Fruit fly (Drosophila melanogaster): Measurements from ENCODE around the gene Mgat2.

Gene Mgat2

dm6 chr3R:30046029-30047001, 24.3 kb upstream of the Mgat2 start, which contains the start of the genes RpL32 and CG7943:
RpL32 (minus strand) TSS chr3R:30046161.
CG7943 (plus strand) TSS chr3R:30046470.
- peak; percentile 97 for TF ChIP-seq sob (GFP tag; IDR thresholded peaks at IDR 0.05)
- peak; percentile 67 for TF ChIP-seq CTCF (GFP tag; optimal IDR thresholded peaks at IDR 0.05)
- TF ChIP-seq Xrp1 (GFP tag; IDR thresholded peaks at IDR 0.05), result peak; percentile 94
- TF ChIP-seq CG8290 (GFP tag; optimal IDR thresholded peaks at IDR 0.05), result peak; percentile 91
- TF ChIP-seq CG8290 (tag; optimal IDR thresholded peaks at IDR 0.05), result peak in 1 of 2 experiments; percentile 95
- peak; percentile 89 for TF ChIP-seq ham (GFP tag; IDR thresholded peaks at IDR 0.05)
- TF ChIP-seq gce (GFP tag; IDR thresholded peaks at IDR 0.05), result peak; percentile 79
- peak; percentile 90 for TF ChIP-seq en (GFP tag; optimal IDR thresholded peaks at IDR 0.05)
- peak; percentile 64 for TF ChIP-seq Lhr (GFP tag; optimal IDR thresholded peaks at IDR 0.05)
- peak; percentile 97 for TF ChIP-seq Side (GFP tag; optimal IDR thresholded peaks at IDR 0.05)
- TF ChIP-seq yki (optimal IDR thresholded peaks at IDR 0.05), result no peak
- peak; percentile 92 for TF ChIP-seq ap (GFP tag; IDR thresholded peaks at IDR 0.05)
- TF ChIP-seq NC2β (GFP tag; optimal IDR thresholded peaks at IDR 0.05), result peak; percentile 98
- peak; percentile 81 for TF ChIP-seq bigmax (GFP tag; optimal IDR thresholded peaks at IDR 0.05)
- peak; percentile 93 for TF ChIP-seq CG17829 (tag; optimal IDR thresholded peaks at IDR 0.05)
- peak; percentile 100 for TF ChIP-seq CG7963 (GFP tag; IDR thresholded peaks at IDR 0.05; ENCODE audit: partially characterized antibody)
- TF ChIP-seq Elba2 (GFP tag; optimal IDR thresholded peaks at IDR 0.05), result peak; percentile 34
- TF ChIP-seq CG4282 (GFP tag; optimal IDR thresholded peaks at IDR 0.05), result peak; percentile 94
- peak; percentile 97 for TF ChIP-seq Max (GFP tag; optimal IDR thresholded peaks at IDR 0.05)
- peak; percentile 95 for TF ChIP-seq Ptx1 (GFP tag; IDR thresholded peaks at IDR 0.05)
- peak; percentile 86 for TF ChIP-seq CG1233 (GFP tag; optimal IDR thresholded peaks at IDR 0.05)
- peak; percentile 92 for TF ChIP-seq gsb (GFP tag; IDR thresholded peaks at IDR 0.05)
- TF ChIP-seq CG7372 (GFP tag; IDR thresholded peaks at IDR 0.05), result peak; percentile 94
- TF ChIP-seq fd96Cb (tag; optimal IDR thresholded peaks at IDR 0.05), result peak; percentile 88
- peak; percentile 77 for TF ChIP-seq CG18011 (GFP tag; optimal IDR thresholded peaks at IDR 0.05)
- TF ChIP-seq CG2120 (GFP tag; optimal IDR thresholded peaks at IDR 0.05), result peak; percentile 92
- TF ChIP-seq CG10431 (GFP tag; optimal IDR thresholded peaks at IDR 0.05), result peak; percentile 78
- TF ChIP-seq crc (GFP tag; optimal IDR thresholded peaks at IDR 0.05), result peak; percentile 95
- TF ChIP-seq CG11723 (GFP tag; optimal IDR thresholded peaks at IDR 0.05), result peak; percentile 87
- TF ChIP-seq CG8281 (tag; optimal IDR thresholded peaks at IDR 0.05), result peak; percentile 60
- peak; percentile 83 for TF ChIP-seq CG13123 (GFP tag; optimal IDR thresholded peaks at IDR 0.05)
- peak; percentile 91 for TF ChIP-seq danr (GFP tag; IDR thresholded peaks at IDR 0.05)
- peak; percentile 100 for TF ChIP-seq CG34224 (GFP tag; IDR thresholded peaks at IDR 0.05; ENCODE audit: partially characterized antibody)
- peak; percentile 94 for TF ChIP-seq rib (GFP tag; IDR thresholded peaks at IDR 0.05)
- TF ChIP-seq Gsc (GFP tag; IDR thresholded peaks at IDR 0.05), result peak; percentile 85
- peak; percentile 82 for TF ChIP-seq CG1602 (GFP tag; optimal IDR thresholded peaks at IDR 0.05)
- TF ChIP-seq br (optimal IDR thresholded peaks at IDR 0.05), result no peak
- TF ChIP-seq CG32767 (GFP tag; IDR thresholded peaks at IDR 0.05), result peak; percentile 85
- TF ChIP-seq pum (GFP tag; optimal IDR thresholded peaks at IDR 0.05), result peak; percentile 97
- peak; percentile 100 for TF ChIP-seq CG6254 (GFP tag; optimal IDR thresholded peaks at IDR 0.05)
- TF ChIP-seq slou (GFP tag; optimal IDR thresholded peaks at IDR 0.05), result peak; percentile 95
- TF ChIP-seq CG16863 (GFP tag; optimal IDR thresholded peaks at IDR 0.05), result peak; percentile 86
- peak; percentile 100 for TF ChIP-seq sna (GFP tag; IDR thresholded peaks at IDR 0.05; ENCODE audit: partially characterized antibody)
- peak; percentile 85 for TF ChIP-seq CG8359 (GFP tag; optimal IDR thresholded peaks at IDR 0.05; ENCODE audit: borderline replicate concordance)
- TF ChIP-seq CG7987 (GFP tag; optimal IDR thresholded peaks at IDR 0.05), result peak; percentile 98
- peak; percentile 86 for TF ChIP-seq grau (tag; optimal IDR thresholded peaks at IDR 0.05)
- TF ChIP-seq z (GFP tag; IDR thresholded peaks at IDR 0.05), result peak; percentile 50; the same call in 2 of the 3 replicates
- TF ChIP-seq Dp (GFP tag; optimal IDR thresholded peaks at IDR 0.05), result peak; percentile 78
- peak; percentile 100 for TF ChIP-seq chinmo (GFP tag; IDR thresholded peaks at IDR 0.05; ENCODE audit: partially characterized antibody)
- TF ChIP-seq sd (tag; optimal IDR thresholded peaks at IDR 0.05), result peak; percentile 74
- no peak for TF ChIP-seq Hr39 (optimal IDR thresholded peaks at IDR 0.05)

Data from whole organism, embryonic.